Fruit fly (Drosophila melanogaster): ENCODE data around the gene Argk2.

Gene Argk2

dm6 chr3L:9057429-9058088 lies 10.3 kb downstream of the Argk2 start (continued):
- TF ChIP-seq CG15601 (tag; optimal IDR thresholded peaks at IDR 0.05): peak; percentile 92
- no peak for TF ChIP-seq Sin3A (optimal IDR thresholded peaks at IDR 0.05)
- no peak for TF ChIP-seq amos (GFP tag; IDR thresholded peaks at IDR 0.05; ENCODE audit: partially characterized antibody)
- peak; percentile 36 for TF ChIP-seq CG17186 (GFP tag; optimal IDR thresholded peaks at IDR 0.05)
- TF ChIP-seq ci (GFP tag; IDR thresholded peaks at IDR 0.05): peak; percentile 92
- TF ChIP-seq E2f1 (GFP tag; IDR thresholded peaks at IDR 0.05): peak; percentile 83
- TF ChIP-seq pzg (GFP tag; optimal IDR thresholded peaks at IDR 0.05): no peak
- peak; percentile 86 for TF ChIP-seq odd (GFP tag; optimal IDR thresholded peaks at IDR 0.05)
- TF ChIP-seq ftz-f1 (GFP tag; optimal IDR thresholded peaks at IDR 0.05): peak; percentile 16
- TF ChIP-seq jumu (GFP tag; optimal IDR thresholded peaks at IDR 0.05): peak; percentile 33
- TF ChIP-seq C15 (GFP tag; IDR thresholded peaks at IDR 0.05): peak; percentile 69; the same call in 2 of the 3 replicates
- TF ChIP-seq CG14710 (tag; optimal IDR thresholded peaks at IDR 0.05): peak; percentile 86
- TF ChIP-seq CG15514 (GFP tag; optimal IDR thresholded peaks at IDR 0.05): peak; percentile 81
- TF ChIP-seq CG17359 (tag; optimal IDR thresholded peaks at IDR 0.05): peak; percentile 91
- no peak for TF ChIP-seq stwl (tag; optimal IDR thresholded peaks at IDR 0.05)
- peak; percentile 85 for TF ChIP-seq esg (GFP tag; conservative IDR thresholded peaks at IDR 0.05)
- TF ChIP-seq MTF-1 (GFP tag; optimal IDR thresholded peaks at IDR 0.05; ENCODE audit: borderline replicate concordance): peak; percentile 63
- peak; percentile 78 for TF ChIP-seq CG12942 (GFP tag; optimal IDR thresholded peaks at IDR 0.05)
- no peak for TF ChIP-seq disco-r (GFP tag; optimal IDR thresholded peaks at IDR 0.05)
- TF ChIP-seq CG11504 (tag; optimal IDR thresholded peaks at IDR 0.05): peak; percentile 91
- peak; percentile 89 for TF ChIP-seq CG6813 (GFP tag; optimal IDR thresholded peaks at IDR 0.05)
- peak; percentile 62; the same call in 1 of the 2 replicates for TF ChIP-seq CG43689 (GFP tag; IDR thresholded peaks at IDR 0.05)
- TF ChIP-seq Oaz (GFP tag; IDR thresholded peaks at IDR 0.05): peak; percentile 73
- no peak for TF ChIP-seq Neu2 (GFP tag; optimal IDR thresholded peaks at IDR 0.05; ENCODE audit: borderline replicate concordance)
- peak; percentile 84 for TF ChIP-seq klu (GFP tag; IDR thresholded peaks at IDR 0.05)
- peak; percentile 83 for TF ChIP-seq CG4730 (GFP tag; IDR thresholded peaks at IDR 0.05)
- peak; percentile 78 for TF ChIP-seq ap (GFP tag; IDR thresholded peaks at IDR 0.05)
- TF ChIP-seq CG1603 (tag; optimal IDR thresholded peaks at IDR 0.05): peak; percentile 50
- peak; percentile 80 for TF ChIP-seq CG11093 (GFP tag; IDR thresholded peaks at IDR 0.05)
- peak; percentile 88 for TF ChIP-seq gsb-n (tag; optimal IDR thresholded peaks at IDR 0.05)
- peak; percentile 79 for TF ChIP-seq CG6272 (GFP tag; IDR thresholded peaks at IDR 0.05)
- TF ChIP-seq Sry-β (GFP tag; optimal IDR thresholded peaks at IDR 0.05): no peak
- TF ChIP-seq HLH3B (GFP tag; IDR thresholded peaks at IDR 0.05): peak; percentile 91
- TF ChIP-seq Mes4 (GFP tag; optimal IDR thresholded peaks at IDR 0.05): no peak
- TF ChIP-seq Adf1 (GFP tag; IDR thresholded peaks at IDR 0.05): peak; percentile 93
- TF ChIP-seq HHEX (GFP tag; optimal IDR thresholded peaks at IDR 0.05): peak; percentile 90
- peak; percentile 85 for TF ChIP-seq Abd-B (GFP tag; optimal IDR thresholded peaks at IDR 0.05)
- TF ChIP-seq Bgb (GFP tag; IDR thresholded peaks at IDR 0.05; ENCODE audit: partially characterized antibody): no peak
- peak; percentile 72 for TF ChIP-seq CG8765 (GFP tag; IDR thresholded peaks at IDR 0.05)
- TF ChIP-seq wek (GFP tag; optimal IDR thresholded peaks at IDR 0.05): peak; percentile 35
- TF ChIP-seq slp2 (GFP tag; optimal IDR thresholded peaks at IDR 0.05): peak; percentile 21
- peak; percentile 47 for TF ChIP-seq CG31365 (tag; optimal IDR thresholded peaks at IDR 0.05)
- TF ChIP-seq sens-2 (GFP tag; IDR thresholded peaks at IDR 0.05): peak; percentile 60; the same call in 1 of the 2 replicates
- TF ChIP-seq CG9876 (GFP tag; optimal IDR thresholded peaks at IDR 0.05): no peak
- peak; percentile 90 for TF ChIP-seq CG15269 (tag; optimal IDR thresholded peaks at IDR 0.05)
- peak; percentile 89 for TF ChIP-seq org-1 (GFP tag; optimal IDR thresholded peaks at IDR 0.05)
- no peak for TF ChIP-seq nerfin-2 (GFP tag; IDR thresholded peaks at IDR 0.05; ENCODE audit: partially characterized antibody)
- no peak for TF ChIP-seq ato (GFP tag; IDR thresholded peaks at IDR 0.05; ENCODE audit: partially characterized antibody)
- TF ChIP-seq hth (optimal IDR thresholded peaks at IDR 0.05): no peak
- TF ChIP-seq Optix (GFP tag; IDR thresholded peaks at IDR 0.05): peak; percentile 74; the same call in 2 of the 3 replicates
